Worm (Caenorhabditis elegans) whole organism, L4 larva: ENCODE data around the gene tre-5.

Experiments used
- F26F4.8 ChIP-seq: fragments of 200-800 bp; sonication (Bioruptor generic); conservative IDR thresholded peaks from 2 replicates; pipeline ENCODE4 v1.3.6; 2022; ENCODE audit warnings: missing genetic modification characterization, missing compliant biosample characterization
- F44E2.7 ChIP-seq: fragments of 200-800 bp; sonication (Bioruptor generic); IDR thresholded peaks from 2 replicates; pipeline ENCODE4 v2.1.2; 2022; ENCODE audit warnings: missing genetic modification characterization, missing compliant biosample characterization
- R02D3.7 ChIP-seq: fragments of 150-350 bp; sonication (generic microtip); optimal IDR thresholded peaks from 3 replicates; lab custom pipeline; 2014; ENCODE audit warnings: missing biosample characterization, missing genetic modification characterization
- T20F7.1 ChIP-seq: fragments of 200-800 bp; sonication (Bioruptor generic); optimal IDR thresholded peaks from 2 replicates; lab custom pipeline; 2018; ENCODE audit warnings: mild to moderate bottlenecking, missing genetic modification characterization, missing compliant biosample characterization
- T26A8.4 ChIP-seq: fragments of 200-800 bp; sonication (Bioruptor generic); IDR thresholded peaks from 2 replicates; pipeline ENCODE4 v1.3.6; 2022; ENCODE audit warnings: missing genetic modification characterization, missing compliant biosample characterization
- Y105C5A.15 ChIP-seq: fragments of 200-800 bp; sonication (Bioruptor generic); IDR thresholded peaks from 2 replicates; pipeline ENCODE4 v1.3.6; 2022; ENCODE audit warnings: missing genetic modification characterization, missing compliant biosample characterization
- Y48G9A.11 ChIP-seq: fragments of 200-800 bp; sonication (Bioruptor generic); IDR thresholded peaks from 2 replicates; pipeline ENCODE4 v1.3.6; 2022; ENCODE audit warnings: missing genetic modification reagents, missing genetic modification characterization, missing compliant biosample characterization
- Y5F2A.4 ChIP-seq: fragments of 200-800 bp; sonication (Bioruptor generic); optimal IDR thresholded peaks from 2 replicates; lab custom pipeline; 2018; ENCODE audit warnings: mild to moderate bottlenecking, missing genetic modification characterization, missing compliant biosample characterization
- ZK337.2 ChIP-seq: fragments of 200-800 bp; sonication (Bioruptor generic); IDR thresholded peaks from 2 replicates; pipeline ENCODE4 v1.3.6; 2022; ENCODE audit warnings: missing genetic modification reagents, missing genetic modification characterization, missing compliant biosample characterization
- aha-1 ChIP-seq: fragments of 150-350 bp; peaks from one replicate; lab custom pipeline; 2014; ENCODE audit warnings: missing biosample characterization, missing genetic modification characterization
- ama-1 ChIP-seq: fragments of 150-350 bp; optimal IDR thresholded peaks from 2 replicates; lab custom pipeline; 2014; ENCODE audit warnings: inconsistent platforms, mixed read lengths
- arid-1 ChIP-seq: fragments of 200-800 bp; sonication (Bioruptor generic); conservative IDR thresholded peaks from 2 replicates; pipeline ENCODE4 v1.3.6; 2022; ENCODE audit warnings: missing genetic modification reagents, missing genetic modification characterization, missing compliant biosample characterization
- ceh-28 ChIP-seq: fragments of 150-350 bp; optimal IDR thresholded peaks from 2 replicates; lab custom pipeline; 2014; ENCODE audit warnings: missing biosample characterization, missing genetic modification reagents, missing genetic modification characterization
- daf-16 ChIP-seq, 3 experiments: sonication (generic microtip); optimal IDR thresholded peaks; 2 replicates each; lab custom pipeline; 2016 to 2017; ENCODE audit warnings: missing genetic modification characterization in 3 of 3, missing genetic modification reagents in 3 of 3, mild to moderate bottlenecking in 2 of 3, missing compliant biosample characterization in 2 of 3, missing biosample characterization in 1 of 3, moderate library complexity in 1 of 3
- daf-8 ChIP-seq: fragments of 200-800 bp; sonication (Bioruptor generic); IDR thresholded peaks from 2 replicates; pipeline ENCODE4 v1.3.6; 2022; ENCODE audit warnings: missing genetic modification characterization, missing compliant biosample characterization
- dmd-6 ChIP-seq: fragments of 200-800 bp; sonication (Bioruptor generic); IDR thresholded peaks from 2 replicates; pipeline ENCODE4 v1.3.6; 2022; ENCODE audit warnings: missing genetic modification reagents, missing genetic modification characterization, missing compliant biosample characterization
- dpl-1 ChIP-seq: fragments of 150-350 bp; optimal IDR thresholded peaks from 2 replicates; lab custom pipeline; 2014; ENCODE audit warnings: missing biosample characterization, missing genetic modification reagents, missing genetic modification characterization
- duxl-1 ChIP-seq: sonication (generic microtip); optimal IDR thresholded peaks from 2 replicates; lab custom pipeline; 2016; ENCODE audit warnings: mild to moderate bottlenecking, missing genetic modification characterization, moderate library complexity, missing compliant biosample characterization; ENCODE audit not compliant: poor library complexity
- dve-1 ChIP-seq: sonication (generic microtip); optimal IDR thresholded peaks from 2 replicates; lab custom pipeline; 2017; ENCODE audit warnings: antibody characterized with exemption, mild to moderate bottlenecking, missing genetic modification characterization, missing compliant biosample characterization; ENCODE audit not compliant: insufficient read depth
- hif-1 ChIP-seq, 2 experiments: sonication (generic microtip); optimal IDR thresholded peaks; 2 replicates each; lab custom pipeline; 2016 to 2017; ENCODE audit warnings: missing compliant biosample characterization in 2 of 2, missing genetic modification characterization in 2 of 2, missing genetic modification reagents in 2 of 2, missing genotype in 2 of 2, mild to moderate bottlenecking in 1 of 2
- hlh-11 ChIP-seq: fragments of 200-800 bp; sonication (Bioruptor generic); optimal IDR thresholded peaks from 2 replicates; lab custom pipeline; 2018; ENCODE audit warnings: mild to moderate bottlenecking, missing genetic modification characterization, missing compliant biosample characterization
- hlh-30 ChIP-seq: sonication (generic microtip); optimal IDR thresholded peaks from 2 replicates; lab custom pipeline; 2017; ENCODE audit warnings: antibody characterized with exemption, mild to moderate bottlenecking, missing genetic modification characterization, missing compliant biosample characterization; ENCODE audit not compliant: insufficient read depth
- lin-38 ChIP-seq: fragments of 200-800 bp; sonication (Bioruptor generic); IDR thresholded peaks from 2 replicates; pipeline ENCODE4 v1.3.6; 2022; ENCODE audit warnings: missing genetic modification reagents, missing genetic modification characterization, missing compliant biosample characterization
- lsy-2 ChIP-seq, 2 experiments: fragments of 150-350 bp in 1 of 2; sonication (generic microtip) in 1 of 2; optimal IDR thresholded peaks; 2 replicates each; lab custom pipeline; 2014 to 2017; ENCODE audit warnings: missing biosample characterization in 2 of 2, missing genetic modification characterization in 2 of 2
- mes-2 ChIP-seq: sonication (generic microtip); optimal IDR thresholded peaks from 2 replicates; lab custom pipeline; 2016; ENCODE audit warnings: missing genotype, mild to moderate bottlenecking, missing genetic modification characterization, missing compliant biosample characterization; ENCODE audit not compliant: poor library complexity, severe bottlenecking
- nhr-11 ChIP-seq: fragments of 150-350 bp; optimal IDR thresholded peaks from 2 replicates; lab custom pipeline; 2014; ENCODE audit warnings: missing biosample characterization, missing genetic modification characterization
- nhr-25 ChIP-seq: sonication (generic microtip); optimal IDR thresholded peaks from 2 replicates; lab custom pipeline; 2017; ENCODE audit warnings: missing genetic modification characterization, mild to moderate bottlenecking, missing compliant biosample characterization, antibody characterized with exemption, moderate library complexity, borderline replicate concordance; ENCODE audit not compliant: insufficient read depth
- nhr-28 ChIP-seq: fragments of 150-350 bp; optimal IDR thresholded peaks from 2 replicates; lab custom pipeline; 2014; ENCODE audit warnings: missing biosample characterization, missing genetic modification characterization
- nhr-41 ChIP-seq: fragments of 200-800 bp; sonication (Bioruptor generic); IDR thresholded peaks from 2 replicates; pipeline ENCODE4 v1.3.6; 2022; ENCODE audit warnings: missing genetic modification reagents, missing genetic modification characterization, missing compliant biosample characterization
- nhr-48 ChIP-seq: sonication (generic microtip); optimal IDR thresholded peaks from 2 replicates; lab custom pipeline; 2016; ENCODE audit warnings: mild to moderate bottlenecking, missing genetic modification characterization, missing compliant biosample characterization
- nhr-6 ChIP-seq: fragments of 150-350 bp; optimal IDR thresholded peaks from 2 replicates; lab custom pipeline; 2014; ENCODE audit warnings: missing biosample characterization, missing genetic modification characterization
- rbr-2 ChIP-seq: sonication (generic microtip); optimal IDR thresholded peaks from 2 replicates; lab custom pipeline; 2016; ENCODE audit warnings: missing genotype, missing genetic modification characterization, missing compliant biosample characterization
- saeg-2 ChIP-seq: fragments of 200-800 bp; sonication (Bioruptor generic); IDR thresholded peaks from 2 replicates; pipeline ENCODE4 v1.3.6; 2022; ENCODE audit warnings: missing genetic modification reagents, missing genetic modification characterization, missing compliant biosample characterization
- skn-1 ChIP-seq: fragments of 150-350 bp; optimal IDR thresholded peaks from 2 replicates; lab custom pipeline; 2014; ENCODE audit warnings: missing biosample characterization, missing genetic modification characterization
- spr-1 ChIP-seq: sonication (generic microtip); optimal IDR thresholded peaks from 2 replicates; lab custom pipeline; 2016; ENCODE audit warnings: mild to moderate bottlenecking, missing genetic modification characterization, missing compliant biosample characterization
- spr-3 ChIP-seq: fragments of 200-800 bp; sonication (Bioruptor generic); optimal IDR thresholded peaks from 2 replicates; lab custom pipeline; 2018; ENCODE audit warnings: mild to moderate bottlenecking, missing genetic modification characterization, missing compliant biosample characterization
- unc-62 ChIP-seq, 3 experiments: fragments of 150-350 bp in 1 of 3; sonication (generic microtip); optimal IDR thresholded peaks in 2 of 3; peaks in 1 of 3; 1 replicate in 1 of 3; 2 replicates in 2 of 3; lab custom pipeline; 2014 to 2017; ENCODE audit warnings: missing biosample characterization in 3 of 3, missing genetic modification characterization in 3 of 3, missing genetic modification reagents in 3 of 3, missing genotype in 1 of 3
- ztf-7 ChIP-seq: fragments of 150-350 bp; optimal IDR thresholded peaks from 2 replicates; lab custom pipeline; 2014; ENCODE audit warnings: missing biosample characterization, missing genetic modification characterization

tre-5 gene

ce11 chrII:33904-34303 is 21.2 kb downstream of the tre-5 start, which contains the start of gene F23F1.2 (continued):
- TF ChIP-seq nhr-48 (tag; lab: Kevin White, UChicago) (no peak), saeg-2 (no peak), ZK337.2 (GFP tag; lab: Robert Waterston, UW) (no peak)

ce11 chrII:31521-31920 is 23.6 kb downstream of the tre-5 start, which contains the start of the genes F23F1.5 and fbxc-54:
F23F1.5 (minus strand) TSS chrII:31584.
fbxc-54 (plus strand) TSS chrII:31719.
- TF ChIP-seq rbr-2 (tag; lab: Kevin White, UChicago) (no peak), R02D3.7 (tag; lab: Kevin White, UChicago) (peak; percentile 43), hlh-30 (no peak), lsy-2 (tag; optimal IDR thresholded peaks at IDR 0.05; lab: Kevin White, UChicago) (peak in 1 of 2 experiments; percentile 58), dmd-6 (GFP tag; lab: Robert Waterston, UW) (no peak), saeg-2 (no peak), F44E2.7 (GFP tag; lab: Robert Waterston, UW) (no peak), nhr-6 (tag; lab: Kevin White, UChicago) (peak; percentile 37), T20F7.1 (peak; percentile 90), daf-16 (GFP tag; optimal IDR thresholded peaks at IDR 0.05; lab: Kevin White, UChicago) (no peak), daf-16 (tag; optimal IDR thresholded peaks at IDR 0.05; lab: Kevin White, UChicago) (peak; percentile 62), lin-38 (no peak), mes-2 (tag; lab: Kevin White, UChicago) (peak; percentile 37), duxl-1 (tag; lab: Kevin White, UChicago) (no peak), dpl-1 (GFP tag; lab: Kevin White, UChicago) (peak; percentile 31), dve-1 (tag; lab: Kevin White, UChicago) (peak; percentile 18), nhr-25 (tag; lab: Kevin White, UChicago) (no peak)

- peak; percentile 75 for TF ChIP-seq aha-1 (tag; lab: Kevin White, UChicago)
- no peak for TF ChIP-seq dve-1 (tag; lab: Kevin White, UChicago)
- peak in 1 of 2 experiments; percentile 11 for TF ChIP-seq unc-62 (GFP tag; optimal IDR thresholded peaks at IDR 0.05 in 1 of 2; lab: Kevin White, UChicago)
- TF ChIP-seq unc-62 (tag; optimal IDR thresholded peaks at IDR 0.05; lab: Kevin White, UChicago) = no peak
- no peak for TF ChIP-seq F26F4.8
- TF ChIP-seq skn-1 (tag; lab: Kevin White, UChicago) = no peak
Measured at ce11 chrII:29578-29977, 25.5 kb downstream of the tre-5 start.

- TF ChIP-seq ama-1 (lab: Kevin White, UChicago) (no peak), dpl-1 (GFP tag; lab: Kevin White, UChicago) (no peak), T20F7.1 (no peak), daf-8 (GFP tag; lab: Robert Waterston, UW) (no peak), Y5F2A.4 (GFP tag; lab: Kevin White, UChicago) (no peak), arid-1 (GFP tag; lab: Robert Waterston, UW) (no peak), spr-3 (no peak), rbr-2 (tag; lab: Kevin White, UChicago) (no peak), Y105C5A.15 (GFP tag; lab: Robert Waterston, UW) (no peak), Y48G9A.11 (GFP tag; lab: Robert Waterston, UW) (no peak), nhr-11 (tag; lab: Kevin White, UChicago) (no peak), hlh-11 (tag; lab: Kevin White, UChicago) (no peak), nhr-41 (GFP tag; lab: Robert Waterston, UW) (no peak), hif-1 (tag; optimal IDR thresholded peaks at IDR 0.05; lab: Kevin White, UChicago) (no peak), ceh-28 (tag; lab: Kevin White, UChicago) (no peak), T26A8.4 (GFP tag; lab: Robert Waterston, UW) (no peak), ztf-7 (tag; lab: Kevin White, UChicago) (no peak), spr-1 (tag; lab: Kevin White, UChicago) (no peak), ZK337.2 (GFP tag; lab: Robert Waterston, UW) (no peak), nhr-28 (tag; lab: Kevin White, UChicago) (no peak)
Measured at ce11 chrII:28283-28682, 26.8 kb downstream of the tre-5 start, which contains the start of gene F23F1.4. F23F1.4 (minus strand) TSS chrII:28423.
